Worm (Caenorhabditis elegans) whole organism, late embryonic: Measurements from ENCODE around the gene C45H4.18.
A peak's percentile ranks its signal among the peaks of the same experiment; 100 is the strongest.

Experiments used
- C08G9.2 ChIP-seq: sonication (generic microtip); optimal IDR thresholded peaks from 2 replicates; lab custom pipeline; 2016; ENCODE audit warnings: mild to moderate bottlenecking, missing genetic modification characterization, moderate library complexity, missing compliant biosample characterization
- C38D4.7 ChIP-seq: fragments of 200-800 bp; sonication (Bioruptor generic); optimal IDR thresholded peaks from 2 replicates; lab custom pipeline; 2018; ENCODE audit warnings: mild to moderate bottlenecking, missing genetic modification characterization, moderate library complexity, missing compliant biosample characterization
- F13H6.1 ChIP-seq: sonication (generic microtip); optimal IDR thresholded peaks from 2 replicates; lab custom pipeline; 2016; ENCODE audit warnings: missing genetic modification characterization, missing compliant biosample characterization
- K02D7.2 ChIP-seq: sonication (generic microtip); optimal IDR thresholded peaks from 2 replicates; lab custom pipeline; 2017; ENCODE audit warnings: mild to moderate bottlenecking, missing genetic modification characterization, missing compliant biosample characterization
- T23F11.4 ChIP-seq: fragments of 200-800 bp; sonication (Bioruptor generic); optimal IDR thresholded peaks from 2 replicates; lab custom pipeline; 2018; ENCODE audit warnings: mild to moderate bottlenecking, missing genetic modification characterization, missing compliant biosample characterization
- Y22D7AL.16 ChIP-seq: sonication (generic microtip); optimal IDR thresholded peaks from 2 replicates; lab custom pipeline; 2016; ENCODE audit warnings: missing genetic modification characterization, missing compliant biosample characterization
- ceh-2 ChIP-seq: sonication (generic microtip); optimal IDR thresholded peaks from 2 replicates; lab custom pipeline; 2016; ENCODE audit warnings: missing genotype, missing genetic modification characterization, missing compliant biosample characterization
- ceh-22 ChIP-seq: sonication (generic microtip); optimal IDR thresholded peaks from 2 replicates; lab custom pipeline; 2017; ENCODE audit warnings: missing biosample characterization, missing genetic modification characterization
- ceh-24 ChIP-seq: sonication (generic microtip); optimal IDR thresholded peaks from 2 replicates; lab custom pipeline; 2016; ENCODE audit warnings: mild to moderate bottlenecking, missing genetic modification characterization, missing compliant biosample characterization
- ceh-30 ChIP-seq: fragments of 150-350 bp; optimal IDR thresholded peaks from 2 replicates; lab custom pipeline; 2014; ENCODE audit warnings: missing biosample characterization, missing genetic modification characterization
- ceh-34 ChIP-seq: sonication (generic microtip); optimal IDR thresholded peaks from 2 replicates; lab custom pipeline; 2016; ENCODE audit warnings: mild to moderate bottlenecking, missing genetic modification characterization, missing compliant biosample characterization
- ceh-48 ChIP-seq: sonication (generic microtip); optimal IDR thresholded peaks from 2 replicates; lab custom pipeline; 2016; ENCODE audit warnings: missing genetic modification characterization, inconsistent platforms, missing compliant biosample characterization
- ceh-6 ChIP-seq: fragments of 200-800 bp; sonication (Bioruptor generic); optimal IDR thresholded peaks from 2 replicates; lab custom pipeline; 2018; ENCODE audit warnings: mild to moderate bottlenecking, missing genetic modification characterization, missing compliant biosample characterization
- ceh-9 ChIP-seq: sonication (generic microtip); optimal IDR thresholded peaks from 2 replicates; lab custom pipeline; 2016; ENCODE audit warnings: mild to moderate bottlenecking, missing genetic modification characterization, inconsistent platforms, missing compliant biosample characterization
- dmd-4 ChIP-seq: sonication (generic microtip); optimal IDR thresholded peaks from 2 replicates; lab custom pipeline; 2016; ENCODE audit warnings: borderline replicate concordance, missing genetic modification characterization, missing compliant biosample characterization
- ets-4 ChIP-seq: sonication (generic microtip); optimal IDR thresholded peaks from 2 replicates; lab custom pipeline; 2016; ENCODE audit warnings: missing genetic modification characterization, missing compliant biosample characterization
- gmeb-2 ChIP-seq: sonication (generic microtip); optimal IDR thresholded peaks from 2 replicates; lab custom pipeline; 2016; ENCODE audit warnings: missing genetic modification characterization, inconsistent platforms, missing compliant biosample characterization
- hlh-30 ChIP-seq: sonication (generic microtip); optimal IDR thresholded peaks from 2 replicates; lab custom pipeline; 2017; ENCODE audit warnings: antibody characterized with exemption, missing genetic modification characterization, missing compliant biosample characterization; ENCODE audit not compliant: insufficient read depth
- lim-6 ChIP-seq: sonication (generic microtip); optimal IDR thresholded peaks from 2 replicates; lab custom pipeline; 2016; ENCODE audit warnings: missing genetic modification characterization, missing compliant biosample characterization
- madf-2 ChIP-seq: sonication (generic microtip); optimal IDR thresholded peaks from 2 replicates; lab custom pipeline; 2017; ENCODE audit warnings: missing genetic modification characterization, missing compliant biosample characterization
- mec-3 ChIP-seq: sonication (generic microtip); optimal IDR thresholded peaks from 2 replicates; lab custom pipeline; 2016; ENCODE audit warnings: borderline replicate concordance, missing genetic modification characterization, missing compliant biosample characterization
- nfya-1 ChIP-seq: sonication (generic microtip); optimal IDR thresholded peaks from 2 replicates; lab custom pipeline; 2017; ENCODE audit warnings: missing genetic modification characterization, mild to moderate bottlenecking, missing compliant biosample characterization, antibody characterized with exemption, moderate library complexity
- nhr-11 ChIP-seq: fragments of 150-350 bp; optimal IDR thresholded peaks from 2 replicates; lab custom pipeline; 2014; ENCODE audit warnings: missing biosample characterization, missing genetic modification characterization
- odd-2 ChIP-seq: sonication (generic microtip); optimal IDR thresholded peaks from 2 replicates; lab custom pipeline; 2017; ENCODE audit warnings: antibody characterized with exemption, mild to moderate bottlenecking, missing genetic modification characterization, missing compliant biosample characterization
- pag-3 ChIP-seq: sonication (generic microtip); optimal IDR thresholded peaks from 2 replicates; lab custom pipeline; 2016; ENCODE audit warnings: missing compliant biosample characterization, missing genetic modification characterization, borderline replicate concordance
- pqm-1 ChIP-seq: sonication (generic microtip); optimal IDR thresholded peaks from 2 replicates; lab custom pipeline; 2016; ENCODE audit warnings: missing genetic modification characterization, missing compliant biosample characterization
- pros-1 ChIP-seq: fragments of 150-350 bp; optimal IDR thresholded peaks from 2 replicates; lab custom pipeline; 2014; ENCODE audit warnings: missing biosample characterization, missing genetic modification reagents, missing genetic modification characterization
- sdc-2 ChIP-seq: sonication (generic microtip); optimal IDR thresholded peaks from 2 replicates; lab custom pipeline; 2016; ENCODE audit warnings: missing genotype, missing genetic modification characterization, missing compliant biosample characterization
- unc-42 ChIP-seq: sonication (generic microtip); optimal IDR thresholded peaks from 2 replicates; lab custom pipeline; 2016; ENCODE audit warnings: missing genotype, missing genetic modification characterization, missing compliant biosample characterization

Gene C45H4.18

DNA sequence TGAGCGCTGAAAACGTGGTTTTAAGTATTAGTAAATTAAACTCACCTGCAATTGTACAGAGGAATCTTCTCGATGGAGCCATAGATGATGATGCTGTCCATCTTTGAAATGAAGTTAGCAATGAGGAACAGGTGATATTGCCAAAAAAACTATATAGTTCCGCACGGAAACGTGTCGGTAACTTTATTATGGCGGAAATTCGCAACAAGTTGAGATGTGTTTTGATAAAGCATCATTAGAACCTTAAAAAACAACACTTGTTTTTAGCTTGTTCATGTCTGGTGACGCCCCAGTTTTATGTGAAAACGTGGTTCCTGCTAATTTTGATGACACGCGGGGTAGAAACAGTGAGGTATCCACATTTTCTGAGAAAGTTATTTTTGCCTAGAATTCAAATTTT is 30.8 kb downstream of the C45H4.18 start, which contains the start of gene srt-40:
Gene srt-40 (minus strand): TSS at position 101 of the 400 bp plus-strand sequence.
- TF ChIP-seq F13H6.1: no peak
- no peak for TF ChIP-seq ets-4 (tag; lab: Kevin White, UChicago)
- no peak for TF ChIP-seq odd-2
- TF ChIP-seq ceh-30 (tag; lab: Kevin White, UChicago): no peak
- TF ChIP-seq C38D4.7 (GFP tag; lab: Kevin White, UChicago): no peak
- TF ChIP-seq dmd-4 (tag; lab: Kevin White, UChicago): no peak

DNA sequence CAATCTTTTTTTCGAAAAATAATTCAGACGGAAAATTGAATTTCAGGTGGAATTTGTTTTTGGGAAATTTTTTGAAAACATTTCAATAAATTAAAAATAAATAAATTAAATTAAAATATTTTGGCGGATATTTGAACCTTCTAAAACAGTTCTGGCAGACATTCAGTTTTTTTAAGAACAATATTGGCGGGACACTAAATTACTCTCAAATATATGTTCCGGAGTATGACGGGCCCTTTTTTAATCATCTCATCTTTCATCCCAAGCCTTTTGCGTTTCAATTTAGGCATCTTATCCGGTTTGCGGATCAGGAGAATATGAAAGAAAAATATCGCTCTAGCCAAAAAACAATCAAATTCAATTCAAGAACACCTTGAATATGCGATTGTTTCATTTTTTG is 31.5 kb downstream of the C45H4.18 start, which contains the start of gene svh-11:
Gene svh-11 (plus strand): TSS at position 301 of the 400 bp plus-strand sequence.
- TF ChIP-seq ceh-9 (tag; lab: Kevin White, UChicago): no peak
- TF ChIP-seq mec-3: no peak
- TF ChIP-seq ceh-24 (tag; lab: Kevin White, UChicago): no peak
- TF ChIP-seq ceh-22 (tag; lab: Kevin White, UChicago): no peak
- TF ChIP-seq sdc-2 (tag; lab: Kevin White, UChicago): no peak
- no peak for TF ChIP-seq madf-2 (tag; lab: Kevin White, UChicago)
- no peak for TF ChIP-seq C38D4.7 (GFP tag; lab: Kevin White, UChicago)
- no peak for TF ChIP-seq pqm-1 (tag; lab: Kevin White, UChicago)
- TF ChIP-seq gmeb-2 (tag; lab: Kevin White, UChicago): no peak
- no peak for TF ChIP-seq nhr-11
- TF ChIP-seq C08G9.2: no peak
- TF ChIP-seq ceh-48 (tag; lab: Kevin White, UChicago): no peak
- TF ChIP-seq unc-42 (tag; lab: Kevin White, UChicago): no peak
- TF ChIP-seq ceh-6 (GFP tag; lab: Kevin White, UChicago): no peak

DNA sequence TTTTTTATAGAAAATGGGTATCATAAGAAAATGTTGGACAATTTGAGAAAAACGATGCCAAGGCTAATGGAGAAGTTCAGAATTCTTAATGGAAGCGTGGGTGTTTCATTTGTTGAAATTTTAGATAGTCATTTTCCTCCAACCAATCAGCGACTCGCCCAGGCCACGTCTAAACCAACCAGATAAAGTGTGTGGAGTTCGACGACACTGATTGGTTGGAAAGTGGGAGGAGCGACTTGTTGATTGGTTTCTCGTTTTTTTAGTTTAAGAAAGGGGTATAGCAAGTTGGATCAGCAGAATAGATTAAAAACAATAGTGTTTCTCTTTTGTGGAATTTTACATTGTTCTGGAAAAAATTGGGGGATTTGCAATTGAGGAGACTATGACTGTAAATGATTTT is 32.2 kb downstream of the C45H4.18 start:
- TF ChIP-seq nfya-1 (tag; lab: Kevin White, UChicago): peak; percentile 92
- no peak for TF ChIP-seq hlh-30 (tag; lab: Kevin White, UChicago)
- no peak for TF ChIP-seq sdc-2 (tag; lab: Kevin White, UChicago)

DNA sequence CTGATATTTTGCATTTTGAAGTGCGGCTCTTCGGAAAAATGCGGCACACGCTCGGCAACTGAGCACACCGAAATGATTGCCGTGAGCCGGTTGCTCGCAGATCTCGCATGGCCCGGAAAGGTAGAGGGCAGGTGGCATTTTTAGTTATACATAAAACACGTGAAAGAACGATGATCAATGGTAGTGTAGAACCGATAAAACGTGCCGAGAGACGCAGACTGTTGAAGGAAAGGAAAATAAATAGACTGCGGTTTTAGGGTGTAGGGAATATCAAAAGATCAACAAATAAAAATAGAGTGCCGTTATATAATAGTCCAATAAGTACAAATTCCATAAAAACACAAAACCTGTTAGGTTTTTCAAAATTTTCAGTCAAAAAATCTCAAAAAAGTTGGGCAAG is 36.6 kb downstream of the C45H4.18 start, which contains the start of gene nhr-133:
Gene nhr-133 (minus strand): TSS at position 183 of the 400 bp plus-strand sequence.
- TF ChIP-seq ceh-34 (tag; lab: Kevin White, UChicago) (no peak), hlh-30 (tag; lab: Kevin White, UChicago) (peak; percentile 37)

DNA sequence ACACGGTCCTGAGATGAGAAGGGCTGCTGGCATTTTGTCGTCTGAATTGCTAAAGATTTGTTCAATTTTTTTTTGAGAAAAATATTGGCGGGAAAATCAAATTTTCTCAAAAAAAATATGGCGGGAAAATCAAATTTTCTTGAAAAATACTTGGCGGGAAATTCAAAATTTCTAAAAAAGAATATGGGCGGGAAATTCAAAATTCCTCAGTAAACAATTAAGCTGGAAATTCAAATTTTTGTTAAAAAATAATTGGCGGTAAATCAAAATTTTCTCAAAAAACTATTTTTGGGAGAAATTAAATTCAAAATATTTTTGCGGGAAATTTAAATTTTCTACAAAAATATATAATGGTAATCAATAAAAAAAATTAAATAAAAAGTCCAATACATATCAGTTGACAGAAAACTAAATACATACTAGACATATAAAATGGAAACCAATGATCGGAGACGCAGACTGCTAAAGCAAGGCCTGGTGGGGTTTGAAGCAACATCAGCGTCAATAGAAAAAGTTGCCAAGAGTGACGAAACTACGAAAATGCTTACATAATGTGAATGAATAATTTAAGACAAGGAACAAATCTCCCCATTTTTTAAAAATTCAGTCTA is 39.2 kb downstream of the C45H4.18 start, which contains the start of gene nhr-184:
Gene nhr-184 (minus strand): TSS at position 51 of the 611 bp plus-strand sequence.
- TF ChIP-seq lim-6 (tag; lab: Kevin White, UChicago): no peak
- no peak for TF ChIP-seq pag-3 (tag; lab: Kevin White, UChicago)
- TF ChIP-seq pros-1 (tag; lab: Kevin White, UChicago): no peak
- TF ChIP-seq ceh-6 (GFP tag; lab: Kevin White, UChicago): no peak

DNA sequence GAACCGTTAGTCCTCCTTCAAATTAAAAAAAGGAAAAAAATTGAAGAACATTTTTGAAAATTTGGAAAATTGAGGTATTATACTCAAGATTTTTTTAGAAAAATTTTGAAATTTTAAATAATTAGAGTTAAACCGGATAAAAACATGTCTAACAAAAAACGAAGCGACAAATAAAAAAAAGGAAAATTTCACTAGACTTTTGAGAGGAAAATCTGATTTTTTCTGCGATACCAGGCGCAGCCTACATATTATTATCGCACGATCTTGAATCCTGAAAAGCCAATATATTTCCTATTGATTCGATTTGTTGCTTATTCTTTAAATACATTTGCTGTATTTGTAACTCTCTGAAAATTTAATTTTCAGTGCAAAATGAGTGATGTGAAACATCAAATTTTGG is 40.0 kb downstream of the C45H4.18 start, which contains the start of gene nstp-8:
Gene nstp-8 (plus strand): TSS at position 301 of the 400 bp plus-strand sequence.
- no peak for TF ChIP-seq T23F11.4 (GFP tag; lab: Kevin White, UChicago)
- TF ChIP-seq ceh-22 (tag; lab: Kevin White, UChicago): no peak
- no peak for TF ChIP-seq ceh-2 (tag; lab: Kevin White, UChicago)
- no peak for TF ChIP-seq ceh-30 (tag; lab: Kevin White, UChicago)
- no peak for TF ChIP-seq Y22D7AL.16 (tag; lab: Kevin White, UChicago)
- TF ChIP-seq K02D7.2 (tag; lab: Kevin White, UChicago): no peak
